Fruit fly (Drosophila melanogaster) whole organism, wandering third instar larva: ENCODE measurements around the gene CG3902.
A peak's percentile ranks its signal among the peaks of the same experiment; 100 is the strongest.

ENCODE experiments used
- Dfd ChIP-seq: fragments of >200 bp; optimal IDR thresholded peaks from 2 replicates; lab custom pipeline; 2017; ENCODE audit warnings: missing biosample characterization, missing genetic modification characterization
- N ChIP-seq: fragments of >200 bp; optimal IDR thresholded peaks from 2 replicates; lab custom pipeline; 2018; ENCODE audit warnings: missing biosample characterization, missing external identifiers, missing genetic modification characterization
- br ChIP-seq: fragments of 200-800 bp; sonication (Bioruptor generic); optimal IDR thresholded peaks from 2 replicates; lab custom pipeline; 2016; ENCODE audit warnings: missing biosample characterization, missing genetic modification characterization
- h ChIP-seq: fragments of 200-800 bp; sonication (Bioruptor generic); optimal IDR thresholded peaks from 3 replicates; lab custom pipeline; 2016; ENCODE audit warnings: missing biosample characterization, mild to moderate bottlenecking, missing genetic modification characterization

dm6 chr3L:18898770-18899278 lies 731 bp upstream of the CG3902 start, which contains the start of gene RpL26:
- TF ChIP-seq br = no peak
- no peak for TF ChIP-seq N (GFP tag; lab: Kevin White, UChicago)
- TF ChIP-seq h (GFP tag; lab: Kevin White, UChicago) = peak; percentile 72
- TF ChIP-seq Dfd (GFP tag; lab: Kevin White, UChicago) = no peak
